Fruit fly (Drosophila melanogaster) whole organism, prepupa: ENCODE data around the gene Sk1.

Experiments
- CG31627 ChIP-seq: fragments of 200-800 bp; sonication (Bioruptor generic); optimal IDR thresholded peaks from 3 replicates; lab custom pipeline; 2016; ENCODE audit warnings: missing biosample characterization, missing genetic modification characterization
- Sox102F ChIP-seq: fragments of 200-800 bp; sonication (Bioruptor generic); optimal IDR thresholded peaks from 2 replicates; lab custom pipeline; 2016; ENCODE audit warnings: missing biosample characterization, mild to moderate bottlenecking, missing genetic modification characterization
- net ChIP-seq: fragments of 200-800 bp; sonication (Bioruptor generic); optimal IDR thresholded peaks from 3 replicates; lab custom pipeline; 2016; ENCODE audit warnings: missing biosample characterization, missing genetic modification characterization

DNA sequence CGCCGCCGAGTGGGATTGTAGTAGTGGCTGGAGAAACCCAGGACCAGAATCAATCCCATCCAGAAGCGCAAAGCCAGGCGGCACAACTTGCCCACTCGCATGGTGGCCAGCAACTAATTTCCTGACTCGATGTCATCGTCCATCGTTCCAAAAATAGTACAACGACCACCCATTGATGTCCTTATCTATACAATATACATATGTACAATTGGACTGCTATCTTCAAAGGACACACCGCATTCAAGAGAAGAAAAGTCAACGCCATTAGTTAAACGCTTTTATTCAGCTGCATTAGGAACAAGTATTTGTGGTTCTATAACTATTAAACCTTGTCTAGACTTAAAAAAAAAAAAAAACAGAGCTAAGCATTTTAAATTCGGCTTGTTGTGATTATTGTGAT is 29.2 kb upstream of the Sk1 start, which contains the start of gene Gr10b:
- no peak for TF ChIP-seq CG31627 (GFP tag; lab: Kevin White, UChicago)
- no peak for TF ChIP-seq net
- no peak for TF ChIP-seq Sox102F
